Fruit fly (Drosophila melanogaster) whole organism, prepupa: ENCODE results near the gene CG14642.

Experiments used
- CG32006 ChIP-seq: fragments of 200-800 bp; sonication (Bioruptor generic); optimal IDR thresholded peaks from 3 replicates; lab custom pipeline; 2017; ENCODE audit warnings: missing biosample characterization, mild to moderate bottlenecking, missing genetic modification characterization
- CG6808 ChIP-seq: fragments of 200-800 bp; sonication (Bioruptor generic); optimal IDR thresholded peaks from 3 replicates; lab custom pipeline; 2017; ENCODE audit warnings: missing biosample characterization, missing genetic modification characterization, mild to moderate bottlenecking, moderate library complexity, missing genetic modification reagents
- CG6854 ChIP-seq: fragments of 200-800 bp; sonication (Bioruptor generic); optimal IDR thresholded peaks from 2 replicates; lab custom pipeline; 2017; ENCODE audit warnings: missing biosample characterization, mild to moderate bottlenecking, missing genetic modification characterization
- CG8319 ChIP-seq: fragments of 200-800 bp; sonication (Bioruptor generic); optimal IDR thresholded peaks from 3 replicates; lab custom pipeline; 2016; ENCODE audit warnings: missing biosample characterization, missing genetic modification characterization
- Gug ChIP-seq: fragments of 200-800 bp; sonication (Bioruptor generic); IDR thresholded peaks from 2 replicates; pipeline ENCODE4 v1.3.6; 2022; ENCODE audit warnings: missing biosample characterization, missing genetic modification characterization
- Sox102F ChIP-seq: fragments of 200-800 bp; sonication (Bioruptor generic); optimal IDR thresholded peaks from 2 replicates; lab custom pipeline; 2016; ENCODE audit warnings: missing biosample characterization, mild to moderate bottlenecking, missing genetic modification characterization
- fd59A ChIP-seq: fragments of 200-800 bp; sonication (Bioruptor generic); optimal IDR thresholded peaks from 2 replicates; lab custom pipeline; 2017; ENCODE audit warnings: missing biosample characterization, mild to moderate bottlenecking, missing genetic modification characterization, missing genetic modification reagents
- net ChIP-seq: fragments of 200-800 bp; sonication (Bioruptor generic); optimal IDR thresholded peaks from 3 replicates; lab custom pipeline; 2016; ENCODE audit warnings: missing biosample characterization, missing genetic modification characterization
- salr ChIP-seq, 2 experiments: fragments of 200-800 bp; sonication (Bioruptor generic); optimal IDR thresholded peaks; 3 replicates each; lab custom pipeline; 2016 to 2018; ENCODE audit warnings: missing biosample characterization in 2 of 2, missing genetic modification characterization in 2 of 2, mild to moderate bottlenecking in 1 of 2

DNA sequence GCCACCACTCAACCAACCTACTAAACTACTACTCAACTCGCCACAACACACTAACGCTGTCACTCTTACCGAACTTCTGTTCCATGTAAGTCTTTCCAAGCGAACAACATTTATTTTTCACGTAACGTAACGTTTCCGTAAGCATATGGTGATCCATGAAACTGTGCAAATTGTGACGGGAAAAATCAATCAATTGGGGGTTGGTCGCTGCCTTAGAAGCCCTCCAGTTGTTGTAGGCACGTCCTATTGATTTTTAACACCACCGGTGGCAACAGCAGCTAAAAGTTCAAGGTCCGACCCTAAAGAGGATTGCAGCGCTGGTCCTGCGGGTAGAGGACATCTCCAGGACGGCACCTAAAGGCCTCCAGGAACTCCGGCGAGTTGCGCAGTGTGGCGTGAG lies 49.7 kb upstream of the CG14642 start:
- TF ChIP-seq CG8319 (GFP tag; lab: Kevin White, UChicago) (no peak), CG6854 (GFP tag; lab: Kevin White, UChicago) (no peak), fd59A (GFP tag; lab: Kevin White, UChicago) (no peak), Sox102F (GFP tag; lab: Kevin White, UChicago) (no peak), salr (GFP tag; optimal IDR thresholded peaks at IDR 0.05; lab: Kevin White, UChicago) (no peak), Gug (GFP tag; lab: Robert Waterston, UW) (no peak), net (GFP tag; lab: Kevin White, UChicago) (no peak), CG32006 (GFP tag; lab: Kevin White, UChicago) (no peak), CG6808 (no peak)
